Worm (Caenorhabditis elegans) whole organism, L2 larva: ENCODE results near the gene T12A7.6.

ENCODE experiments used
- R02D3.7 ChIP-seq: fragments of 150-350 bp; optimal IDR thresholded peaks from 2 replicates; lab custom pipeline; 2014; ENCODE audit warnings: missing biosample characterization, missing genetic modification characterization
- unc-39 ChIP-seq: fragments of 150-350 bp; optimal IDR thresholded peaks from 2 replicates; lab custom pipeline; 2014; ENCODE audit warnings: missing biosample characterization, missing genetic modification characterization
- ztf-4 ChIP-seq: fragments of 150-350 bp; optimal IDR thresholded peaks from 2 replicates; lab custom pipeline; 2014; ENCODE audit warnings: missing biosample characterization, missing genetic modification characterization

- no peak for TF ChIP-seq unc-39 (tag; lab: Kevin White, UChicago)
- no peak for TF ChIP-seq R02D3.7 (tag; lab: Kevin White, UChicago)
- no peak for TF ChIP-seq ztf-4 (tag; lab: Kevin White, UChicago)
These were observed 4.7 kb upstream of the T12A7.6 start for ce11 chrIV:11744287-11744686.
